Worm (Caenorhabditis elegans): Measurements from ENCODE around the gene C16C8.27.

DNA sequence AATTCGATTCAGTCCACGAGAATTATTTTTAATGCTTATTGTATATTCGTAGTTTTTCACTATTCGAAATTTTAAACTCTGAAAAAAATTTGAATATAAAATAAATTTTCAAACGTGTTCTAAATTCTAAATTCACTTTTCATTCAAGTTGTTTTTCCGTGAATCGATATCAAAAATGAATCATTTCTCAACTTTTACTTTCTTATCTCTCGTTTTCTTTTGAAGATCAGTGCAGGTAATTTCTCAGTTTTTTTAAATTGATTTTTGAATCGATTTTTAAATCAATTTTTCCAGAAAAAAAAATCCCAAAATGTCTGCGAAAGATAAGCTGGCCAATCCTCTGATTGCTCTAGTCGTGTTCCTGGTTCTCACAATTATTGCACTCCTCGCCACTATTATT is 24.9 kb upstream of the C16C8.27 start, which contains the start of gene nep-6:
- TF ChIP-seq nhr-11 (tag; optimal IDR thresholded peaks at IDR 0.05) (no peak), ama-1 (optimal IDR thresholded peaks at IDR 0.05) (no peak), pha-4 (tag; optimal IDR thresholded peaks at IDR 0.05) (no peak)
